Worm (Caenorhabditis elegans) whole organism, L1 larva: ENCODE results near the gene nfi-1.

Experiments
- aly-2 ChIP-seq: fragments of 150-350 bp; optimal IDR thresholded peaks from 2 replicates; lab custom pipeline; 2014; ENCODE audit warnings: missing biosample characterization, missing genetic modification characterization
- ces-1 ChIP-seq: fragments of 150-350 bp; optimal IDR thresholded peaks from 2 replicates; lab custom pipeline; 2014; ENCODE audit warnings: missing biosample characterization, missing genetic modification reagents, missing genetic modification characterization
- dsc-1 ChIP-seq: sonication (generic microtip); optimal IDR thresholded peaks from 2 replicates; lab custom pipeline; 2016; ENCODE audit warnings: mild to moderate bottlenecking, missing genetic modification characterization, missing compliant biosample characterization
- elt-2 ChIP-seq: sonication (generic microtip); optimal IDR thresholded peaks from 2 replicates; lab custom pipeline; 2016; ENCODE audit warnings: missing genetic modification characterization, mild to moderate bottlenecking, inconsistent platforms, missing compliant biosample characterization, missing genetic modification reagents
- lin-39 ChIP-seq: fragments of 150-350 bp; optimal IDR thresholded peaks from 2 replicates; lab custom pipeline; 2014; ENCODE audit warnings: missing biosample characterization, missing genetic modification reagents, missing genetic modification characterization
- lsy-2 ChIP-seq, 2 experiments: fragments of 150-350 bp; optimal IDR thresholded peaks; 2 replicates each; lab custom pipeline; 2014; ENCODE audit warnings: missing biosample characterization in 2 of 2, missing genetic modification characterization in 2 of 2
- mab-9 ChIP-seq: fragments of 200-800 bp; sonication (Bioruptor generic); IDR thresholded peaks from 2 replicates; pipeline ENCODE4 v1.3.6; 2022; ENCODE audit warnings: missing genetic modification reagents, missing genetic modification characterization, missing compliant biosample characterization
- nhr-47 ChIP-seq: sonication (generic microtip); optimal IDR thresholded peaks from 2 replicates; lab custom pipeline; 2016; ENCODE audit warnings: mild to moderate bottlenecking, missing genetic modification characterization, moderate library complexity, missing compliant biosample characterization
- pqm-1 ChIP-seq: sonication (generic microtip); optimal IDR thresholded peaks from 3 replicates; lab custom pipeline; 2017; ENCODE audit warnings: missing biosample characterization, missing genetic modification characterization
- rnt-1 ChIP-seq: sonication (generic microtip); optimal IDR thresholded peaks from 2 replicates; lab custom pipeline; 2016; ENCODE audit warnings: mild to moderate bottlenecking, missing genetic modification characterization, moderate library complexity, missing compliant biosample characterization
- snu-23 ChIP-seq: sonication (generic microtip); optimal IDR thresholded peaks from 2 replicates; lab custom pipeline; 2016; ENCODE audit warnings: missing genetic modification characterization, missing compliant biosample characterization
- sox-4 ChIP-seq: sonication (generic microtip); optimal IDR thresholded peaks from 2 replicates; lab custom pipeline; 2016; ENCODE audit warnings: missing genetic modification characterization, missing compliant biosample characterization
- unc-98 ChIP-seq: fragments of 200-800 bp; sonication (Bioruptor generic); IDR thresholded peaks from 2 replicates; pipeline ENCODE4 v1.3.6; 2022; ENCODE audit warnings: missing genetic modification characterization, missing compliant biosample characterization

- no peak for TF ChIP-seq nhr-47 (tag; lab: Kevin White, UChicago)
- TF ChIP-seq lsy-2 (tag; optimal IDR thresholded peaks at IDR 0.05; lab: Kevin White, UChicago): no peak
- no peak for TF ChIP-seq mab-9 (GFP tag; lab: Robert Waterston, UW)
- no peak for TF ChIP-seq elt-2 (tag; lab: Kevin White, UChicago)
- TF ChIP-seq dsc-1 (tag; lab: Kevin White, UChicago): no peak
- no peak for TF ChIP-seq lin-39 (tag; lab: Kevin White, UChicago)
- no peak for TF ChIP-seq aly-2 (tag; lab: Kevin White, UChicago)
- no peak for TF ChIP-seq sox-4
- no peak for TF ChIP-seq unc-98 (GFP tag; lab: Robert Waterston, UW)
- no peak for TF ChIP-seq ces-1 (GFP tag; lab: Kevin White, UChicago)
- no peak for TF ChIP-seq rnt-1 (tag; lab: Kevin White, UChicago)
- no peak for TF ChIP-seq pqm-1 (tag; lab: Kevin White, UChicago)
- no peak for TF ChIP-seq snu-23 (GFP tag; lab: Kevin White, UChicago)
These were observed 15.8 kb downstream of the nfi-1 start, which contains the start of gene ZK1290.10 for ce11 chrII:7553806-7554205.
